Fruit fly (Drosophila melanogaster) whole organism, prepupa: Measurements from ENCODE around the gene Catsup.

Experiments used
- CG10631 ChIP-seq: fragments of 200-800 bp; sonication (Bioruptor generic); optimal IDR thresholded peaks from 2 replicates; lab custom pipeline; 2016; ENCODE audit warnings: missing biosample characterization, missing genetic modification characterization
- CG11294 ChIP-seq: fragments of 200-800 bp; sonication (Bioruptor generic); IDR thresholded peaks from 2 replicates; pipeline ENCODE4 v1.3.6; 2022; ENCODE audit warnings: missing biosample characterization, missing genetic modification characterization
- CG11762 ChIP-seq: fragments of 200-800 bp; sonication (Bioruptor generic); optimal IDR thresholded peaks from 3 replicates; lab custom pipeline; 2016; ENCODE audit warnings: missing biosample characterization, missing genetic modification characterization; ENCODE audit not compliant: insufficient read depth
- CG1621 ChIP-seq: fragments of 200-800 bp; sonication (Bioruptor generic); optimal IDR thresholded peaks from 3 replicates; lab custom pipeline; 2018; ENCODE audit warnings: missing biosample characterization, mild to moderate bottlenecking, missing genetic modification characterization
- CG7368 ChIP-seq: fragments of 200-800 bp; sonication (Bioruptor generic); optimal IDR thresholded peaks from 3 replicates; lab custom pipeline; 2016; ENCODE audit warnings: missing biosample characterization, missing genetic modification characterization
- Eip78C ChIP-seq: fragments of 200-800 bp; sonication (Bioruptor generic); peaks from one replicate; lab custom pipeline; 2016; ENCODE audit warnings: missing biosample characterization, missing genetic modification characterization
- Eip93F ChIP-seq: fragments of 200-800 bp; sonication (Bioruptor generic); optimal IDR thresholded peaks from 2 replicates; lab custom pipeline; 2016; ENCODE audit warnings: missing biosample characterization, mild to moderate bottlenecking, missing genetic modification characterization
- Gug ChIP-seq: fragments of 200-800 bp; sonication (Bioruptor generic); IDR thresholded peaks from 2 replicates; pipeline ENCODE4 v1.3.6; 2022; ENCODE audit warnings: missing biosample characterization, missing genetic modification characterization
- Hr4 ChIP-seq: fragments of 200-800 bp; sonication (Bioruptor generic); optimal IDR thresholded peaks from 3 replicates; lab custom pipeline; 2016; ENCODE audit warnings: missing biosample characterization, missing genetic modification characterization
- Lpt ChIP-seq: fragments of 200-800 bp; sonication (Bioruptor generic); optimal IDR thresholded peaks from 3 replicates; lab custom pipeline; 2016; ENCODE audit warnings: missing biosample characterization, missing genetic modification characterization
- Sox102F ChIP-seq: fragments of 200-800 bp; sonication (Bioruptor generic); optimal IDR thresholded peaks from 2 replicates; lab custom pipeline; 2016; ENCODE audit warnings: missing biosample characterization, mild to moderate bottlenecking, missing genetic modification characterization
- achi ChIP-seq: fragments of 200-800 bp; sonication (Bioruptor generic); optimal IDR thresholded peaks from 3 replicates; lab custom pipeline; 2016; ENCODE audit warnings: missing biosample characterization, missing genetic modification characterization
- fd85E ChIP-seq: fragments of 200-800 bp; sonication (Bioruptor generic); optimal IDR thresholded peaks from 3 replicates; lab custom pipeline; 2016; ENCODE audit warnings: missing biosample characterization, missing genetic modification characterization
- spab ChIP-seq: fragments of 200-800 bp; sonication (Bioruptor generic); optimal IDR thresholded peaks from 2 replicates; lab custom pipeline; 2017; ENCODE audit warnings: missing biosample characterization, mild to moderate bottlenecking, missing genetic modification characterization, missing genetic modification reagents

- TF ChIP-seq CG1621 (tag; lab: Kevin White, UChicago) (no peak), CG11762 (GFP tag; lab: Kevin White, UChicago) (no peak), Sox102F (GFP tag; lab: Kevin White, UChicago) (no peak), Lpt (no peak), Hr4 (GFP tag; lab: Kevin White, UChicago) (no peak), Eip78C (no peak), spab (GFP tag; lab: Kevin White, UChicago) (no peak), achi (GFP tag; lab: Kevin White, UChicago) (no peak), CG7368 (no peak), fd85E (GFP tag; lab: Kevin White, UChicago) (no peak), CG11294 (GFP tag; lab: Robert Waterston, UW) (no peak), Gug (GFP tag; lab: Robert Waterston, UW) (no peak), CG10631 (GFP tag; lab: Kevin White, UChicago) (no peak), Eip93F (GFP tag; lab: Kevin White, UChicago) (no peak)
These were observed 16.1 kb downstream of the Catsup start for dm6 chr2L:19057799-19058198.
